Worm (Caenorhabditis elegans): Measurements from ENCODE around the gene unc-105.
A peak's percentile ranks its signal among the peaks of the same experiment; 100 is the strongest.

Gene unc-105

ce11 chrII:8157991-8158390 is 41.7 kb downstream of the unc-105 start, which contains the start of gene pch-2:
Gene pch-2 (plus strand): TSS chrII:8158349.
- TF ChIP-seq Y22D7AL.16 (tag; optimal IDR thresholded peaks at IDR 0.05) (no peak), zip-5 (tag; optimal IDR thresholded peaks at IDR 0.05) (no peak), nfya-1 (tag; optimal IDR thresholded peaks at IDR 0.05) (peak; percentile 11), unc-42 (tag; optimal IDR thresholded peaks at IDR 0.05) (peak; percentile 2), dve-1 (tag; optimal IDR thresholded peaks at IDR 0.05) (no peak), ceh-30 (tag; optimal IDR thresholded peaks at IDR 0.05) (no peak)

- TF ChIP-seq hlh-15 (tag; optimal IDR thresholded peaks at IDR 0.05): no peak
- TF ChIP-seq ceh-22 (tag; optimal IDR thresholded peaks at IDR 0.05): no peak
- no peak for TF ChIP-seq Y22D7AL.16 (tag; optimal IDR thresholded peaks at IDR 0.05)
- TF ChIP-seq ets-4 (tag; optimal IDR thresholded peaks at IDR 0.05): no peak
- no peak for TF ChIP-seq ceh-6 (GFP tag; optimal IDR thresholded peaks at IDR 0.05)
- no peak for TF ChIP-seq odd-2 (tag; optimal IDR thresholded peaks at IDR 0.05)
- TF ChIP-seq tbx-7 (tag; optimal IDR thresholded peaks at IDR 0.05): no peak
- no peak for TF ChIP-seq ceh-48 (tag; optimal IDR thresholded peaks at IDR 0.05)
- no peak for TF ChIP-seq fax-1 (tag; optimal IDR thresholded peaks at IDR 0.05)
- TF ChIP-seq dmd-4 (tag; optimal IDR thresholded peaks at IDR 0.05; ENCODE audit: borderline replicate concordance): no peak
- TF ChIP-seq unc-3 (GFP tag; conservative IDR thresholded peaks at IDR 0.05): no peak
- no peak for TF ChIP-seq unc-3 (tag; optimal IDR thresholded peaks at IDR 0.05)
- no peak for TF ChIP-seq mec-3 (tag; optimal IDR thresholded peaks at IDR 0.05; ENCODE audit: borderline replicate concordance)
- TF ChIP-seq sdc-2 (tag; optimal IDR thresholded peaks at IDR 0.05): no peak
- TF ChIP-seq sox-4 (tag; optimal IDR thresholded peaks at IDR 0.05): no peak
- no peak for TF ChIP-seq che-1 (tag; optimal IDR thresholded peaks at IDR 0.05)
Measured at ce11 chrII:8160916-8161315, 44.7 kb downstream of the unc-105 start.

- TF ChIP-seq hlh-30 (tag; optimal IDR thresholded peaks at IDR 0.05; ENCODE audit: insufficient read depth): no peak
- no peak for TF ChIP-seq nhr-11 (tag; optimal IDR thresholded peaks at IDR 0.05)
- TF ChIP-seq unc-55 (GFP tag; optimal IDR thresholded peaks at IDR 0.05): peak; percentile 11
- TF ChIP-seq ceh-22 (tag; optimal IDR thresholded peaks at IDR 0.05): no peak
- TF ChIP-seq hlh-15 (tag; optimal IDR thresholded peaks at IDR 0.05): no peak
- TF ChIP-seq elt-4 (tag; optimal IDR thresholded peaks at IDR 0.05): no peak
- no peak for TF ChIP-seq ets-4 (tag; optimal IDR thresholded peaks at IDR 0.05)
- TF ChIP-seq fkh-6 (tag; optimal IDR thresholded peaks at IDR 0.05): no peak
- TF ChIP-seq ttx-3 (tag; optimal IDR thresholded peaks at IDR 0.05): no peak
- no peak for TF ChIP-seq fax-1 (tag; optimal IDR thresholded peaks at IDR 0.05)
- no peak for TF ChIP-seq Y22D7AL.16 (tag; optimal IDR thresholded peaks at IDR 0.05)
- TF ChIP-seq unc-42 (tag; optimal IDR thresholded peaks at IDR 0.05): peak; percentile 98
- no peak for TF ChIP-seq ceh-2 (tag; optimal IDR thresholded peaks at IDR 0.05)
- no peak for TF ChIP-seq F13H6.1 (tag; optimal IDR thresholded peaks at IDR 0.05)
- peak; percentile 3 for TF ChIP-seq pax-1 (tag; optimal IDR thresholded peaks at IDR 0.05)
- no peak for TF ChIP-seq pag-3 (tag; optimal IDR thresholded peaks at IDR 0.05; ENCODE audit: borderline replicate concordance)
- no peak for TF ChIP-seq ama-1 (optimal IDR thresholded peaks at IDR 0.05)
- peak; percentile 15 for TF ChIP-seq rnt-1 (tag; optimal IDR thresholded peaks at IDR 0.05)
- no peak for TF ChIP-seq pha-4 (tag; optimal IDR thresholded peaks at IDR 0.05)
- TF ChIP-seq dve-1 (tag; optimal IDR thresholded peaks at IDR 0.05): no peak
Measured at ce11 chrII:8162120-8162648, 45.9 kb downstream of the unc-105 start, which contains the start of the genes emb-27 and rrf-3. Gene emb-27 (minus strand): TSS chrII:8162170. Gene rrf-3 (plus strand): TSS chrII:8162465.

- no peak for TF ChIP-seq zip-5 (tag; optimal IDR thresholded peaks at IDR 0.05)
- TF ChIP-seq pag-3 (tag; optimal IDR thresholded peaks at IDR 0.05; ENCODE audit: borderline replicate concordance): no peak
- TF ChIP-seq unc-55 (GFP tag; optimal IDR thresholded peaks at IDR 0.05): peak; percentile 20
- no peak for TF ChIP-seq ceh-24 (tag; optimal IDR thresholded peaks at IDR 0.05)
- TF ChIP-seq ceh-6 (GFP tag; optimal IDR thresholded peaks at IDR 0.05): no peak
- TF ChIP-seq eyg-1 (tag; optimal IDR thresholded peaks at IDR 0.05): no peak
- no peak for TF ChIP-seq ahr-1 (tag; optimal IDR thresholded peaks at IDR 0.05)
Measured at ce11 chrII:8169283-8169682, 53.0 kb downstream of the unc-105 start, which contains the start of gene T05C12.15. Gene T05C12.15 (plus strand): TSS chrII:8169583.

Data from whole organism, late embryonic.